Fruit fly (Drosophila melanogaster): ENCODE data around the gene NLaz.
A peak's percentile ranks its signal among the peaks of the same experiment; 100 is the strongest.

Gene NLaz

dm6 chr2L:1361771-1362632 is at the start of gene NLaz (continued):
- no peak for TF ChIP-seq CG18011 (GFP tag; optimal IDR thresholded peaks at IDR 0.05)
- peak; percentile 65; the same call in 1 of the 3 replicates for TF ChIP-seq Dbx (GFP tag; IDR thresholded peaks at IDR 0.05)
- no peak for TF ChIP-seq stc (GFP tag; IDR thresholded peaks at IDR 0.05)
- TF ChIP-seq CG18619 (GFP tag; optimal IDR thresholded peaks at IDR 0.05), result peak; percentile 45
- TF ChIP-seq CG8359 (GFP tag; optimal IDR thresholded peaks at IDR 0.05; ENCODE audit: borderline replicate concordance), result no peak
- peak; percentile 12 for TF ChIP-seq gem (tag; optimal IDR thresholded peaks at IDR 0.05)
- peak; percentile 50 for TF ChIP-seq CG4820 (GFP tag; optimal IDR thresholded peaks at IDR 0.05)
- TF ChIP-seq hb (GFP tag; IDR thresholded peaks at IDR 0.05; ENCODE audit: partially characterized antibody), result no peak
- no peak for TF ChIP-seq tup (GFP tag; optimal IDR thresholded peaks at IDR 0.05)
- 0 out of 2 replicates have a peak, but pooled peaks have one; percentile 21 for TF ChIP-seq Nf-YA (GFP tag; IDR thresholded peaks at IDR 0.05)
- no peak for TF ChIP-seq crol (GFP tag; IDR thresholded peaks at IDR 0.05)
- no peak for TF ChIP-seq org-1 (GFP tag; optimal IDR thresholded peaks at IDR 0.05)
- no peak for TF ChIP-seq BtbVII (GFP tag; optimal IDR thresholded peaks at IDR 0.05)
- TF ChIP-seq CG14710 (tag; optimal IDR thresholded peaks at IDR 0.05), result no peak
- TF ChIP-seq sr (GFP tag; IDR thresholded peaks at IDR 0.05), result no peak
- TF ChIP-seq Ets65A (GFP tag), result peak; percentile 95
- TF ChIP-seq h (optimal IDR thresholded peaks at IDR 0.05), result no peak
- TF ChIP-seq CG6654 (GFP tag; optimal IDR thresholded peaks at IDR 0.05), result no peak
- TF ChIP-seq schlank (tag; optimal IDR thresholded peaks at IDR 0.05), result no peak
- no peak for TF ChIP-seq CG12391 (tag; optimal IDR thresholded peaks at IDR 0.05)
- TF ChIP-seq CrebB (tag; optimal IDR thresholded peaks at IDR 0.05), result no peak
- no peak for TF ChIP-seq CG12104 (GFP tag; optimal IDR thresholded peaks at IDR 0.05)
- TF ChIP-seq scrt (GFP tag; optimal IDR thresholded peaks at IDR 0.05), result peak; percentile 2
- TF ChIP-seq Hr51 (GFP tag; optimal IDR thresholded peaks at IDR 0.05), result peak in 1 of 2 experiments; percentile 34
- TF ChIP-seq CG10267 (tag; optimal IDR thresholded peaks at IDR 0.05), result no peak
- no peak for TF ChIP-seq Atf-2 (GFP tag; optimal IDR thresholded peaks at IDR 0.05)
- no peak for TF ChIP-seq peb (GFP tag; IDR thresholded peaks at IDR 0.05)
- TF ChIP-seq bcd (GFP tag; optimal IDR thresholded peaks at IDR 0.05), result peak; percentile 35
- TF ChIP-seq prd (optimal IDR thresholded peaks at IDR 0.05), result no peak
- TF ChIP-seq prd (GFP tag; IDR thresholded peaks at IDR 0.05), result no peak
- no peak for TF ChIP-seq CkIIα-i1 (GFP tag; IDR thresholded peaks at IDR 0.05)
- TF ChIP-seq tin (GFP tag; optimal IDR thresholded peaks at IDR 0.05), result peak; percentile 44
- TF ChIP-seq CG6765 (GFP tag; optimal IDR thresholded peaks at IDR 0.05), result no peak
- TF ChIP-seq pb (GFP tag; optimal IDR thresholded peaks at IDR 0.05), result no peak
- no peak for TF ChIP-seq CG14860 (GFP tag; IDR thresholded peaks at IDR 0.05; ENCODE audit: partially characterized antibody)
- TF ChIP-seq CG6813 (GFP tag; optimal IDR thresholded peaks at IDR 0.05), result no peak
- no peak for TF ChIP-seq Awh (GFP tag; IDR thresholded peaks at IDR 0.05)
- TF ChIP-seq Mad (GFP tag; optimal IDR thresholded peaks at IDR 0.05), result peak; percentile 60
- peak; percentile 67; the same call in 2 of the 3 replicates for TF ChIP-seq tgo (GFP tag; IDR thresholded peaks at IDR 0.05)
- no peak for TF ChIP-seq sqz (GFP tag; optimal IDR thresholded peaks at IDR 0.05)
- TF ChIP-seq wor (GFP tag; IDR thresholded peaks at IDR 0.05), result no peak
- TF ChIP-seq ERR (GFP tag; optimal IDR thresholded peaks at IDR 0.05), result no peak
- TF ChIP-seq luna (GFP tag; optimal IDR thresholded peaks at IDR 0.05), result no peak
- no peak for TF ChIP-seq sna (GFP tag; IDR thresholded peaks at IDR 0.05; ENCODE audit: partially characterized antibody)
- TF ChIP-seq CG10565 (GFP tag; optimal IDR thresholded peaks at IDR 0.05), result no peak
- TF ChIP-seq CG3163 (GFP tag; optimal IDR thresholded peaks at IDR 0.05), result no peak
- TF ChIP-seq Kr (GFP tag; optimal IDR thresholded peaks at IDR 0.05), result no peak
- no peak for TF ChIP-seq Deaf1 (tag; optimal IDR thresholded peaks at IDR 0.05)
- TF ChIP-seq Lpt (GFP tag; optimal IDR thresholded peaks at IDR 0.05), result no peak
- TF ChIP-seq BEAF-32 (GFP tag; optimal IDR thresholded peaks at IDR 0.05), result no peak

All from whole organism, embryonic.